Worm (Caenorhabditis elegans) whole organism, L4 larva: ENCODE measurements around the gene acl-7.

Experiments used
- F10B5.3 ChIP-seq: sonication (generic microtip); optimal IDR thresholded peaks from 2 replicates; lab custom pipeline; 2016; ENCODE audit warnings: mild to moderate bottlenecking, missing genetic modification characterization, missing compliant biosample characterization
- ZK546.5 ChIP-seq, 2 experiments: sonication (generic microtip); optimal IDR thresholded peaks; 2 replicates each; lab custom pipeline; 2017; ENCODE audit warnings: missing biosample characterization in 2 of 2, missing genetic modification characterization in 2 of 2
- ceh-28 ChIP-seq: fragments of 150-350 bp; optimal IDR thresholded peaks from 2 replicates; lab custom pipeline; 2014; ENCODE audit warnings: missing biosample characterization, missing genetic modification reagents, missing genetic modification characterization
- ceh-62 ChIP-seq: sonication (generic microtip); optimal IDR thresholded peaks from 2 replicates; lab custom pipeline; 2017; ENCODE audit warnings: missing biosample characterization, missing genetic modification characterization
- daf-16 ChIP-seq, 3 experiments: sonication (generic microtip); optimal IDR thresholded peaks; 2 replicates each; lab custom pipeline; 2016 to 2017; ENCODE audit warnings: missing genetic modification characterization in 3 of 3, missing genetic modification reagents in 3 of 3, mild to moderate bottlenecking in 2 of 3, missing compliant biosample characterization in 2 of 3, missing biosample characterization in 1 of 3, moderate library complexity in 1 of 3
- lin-38 ChIP-seq: fragments of 200-800 bp; sonication (Bioruptor generic); IDR thresholded peaks from 2 replicates; pipeline ENCODE4 v1.3.6; 2022; ENCODE audit warnings: missing genetic modification reagents, missing genetic modification characterization, missing compliant biosample characterization
- nhr-102 ChIP-seq: sonication (generic microtip); optimal IDR thresholded peaks from 2 replicates; lab custom pipeline; 2016; ENCODE audit warnings: mild to moderate bottlenecking, missing genetic modification characterization, moderate library complexity, missing compliant biosample characterization
- nhr-42 ChIP-seq: fragments of 200-800 bp; sonication (Bioruptor generic); IDR thresholded peaks from 2 replicates; pipeline ENCODE4 v1.3.6; 2022; ENCODE audit warnings: missing genetic modification characterization, missing compliant biosample characterization
- pha-4 ChIP-seq, 2 experiments: fragments of 150-350 bp in 1 of 2; fragments of 200-800 bp in 1 of 2; sonication (Bioruptor generic) in 1 of 2; IDR thresholded peaks in 1 of 2; optimal IDR thresholded peaks in 1 of 2; 2 replicates each; pipeline versions ENCODE4 v1.3.6 to Lab custom; 2014 to 2022; ENCODE audit warnings: missing genetic modification characterization in 2 of 2, missing genetic modification reagents in 2 of 2, missing biosample characterization in 1 of 2, missing compliant biosample characterization in 1 of 2
- pqm-1 ChIP-seq: sonication (generic microtip); optimal IDR thresholded peaks from 2 replicates; lab custom pipeline; 2017; ENCODE audit warnings: missing biosample characterization, missing genetic modification characterization
- snpc-1.2 ChIP-seq: fragments of 200-800 bp; sonication (Bioruptor generic); IDR thresholded peaks from 2 replicates; pipeline ENCODE4 v1.3.6; 2022; ENCODE audit warnings: missing genetic modification reagents, missing genetic modification characterization, missing compliant biosample characterization
- unc-62 ChIP-seq, 3 experiments: fragments of 150-350 bp in 1 of 3; sonication (generic microtip); optimal IDR thresholded peaks in 2 of 3; peaks in 1 of 3; 1 replicate in 1 of 3; 2 replicates in 2 of 3; lab custom pipeline; 2014 to 2017; ENCODE audit warnings: missing biosample characterization in 3 of 3, missing genetic modification characterization in 3 of 3, missing genetic modification reagents in 3 of 3, missing genotype in 1 of 3

The acl-7 gene

DNA sequence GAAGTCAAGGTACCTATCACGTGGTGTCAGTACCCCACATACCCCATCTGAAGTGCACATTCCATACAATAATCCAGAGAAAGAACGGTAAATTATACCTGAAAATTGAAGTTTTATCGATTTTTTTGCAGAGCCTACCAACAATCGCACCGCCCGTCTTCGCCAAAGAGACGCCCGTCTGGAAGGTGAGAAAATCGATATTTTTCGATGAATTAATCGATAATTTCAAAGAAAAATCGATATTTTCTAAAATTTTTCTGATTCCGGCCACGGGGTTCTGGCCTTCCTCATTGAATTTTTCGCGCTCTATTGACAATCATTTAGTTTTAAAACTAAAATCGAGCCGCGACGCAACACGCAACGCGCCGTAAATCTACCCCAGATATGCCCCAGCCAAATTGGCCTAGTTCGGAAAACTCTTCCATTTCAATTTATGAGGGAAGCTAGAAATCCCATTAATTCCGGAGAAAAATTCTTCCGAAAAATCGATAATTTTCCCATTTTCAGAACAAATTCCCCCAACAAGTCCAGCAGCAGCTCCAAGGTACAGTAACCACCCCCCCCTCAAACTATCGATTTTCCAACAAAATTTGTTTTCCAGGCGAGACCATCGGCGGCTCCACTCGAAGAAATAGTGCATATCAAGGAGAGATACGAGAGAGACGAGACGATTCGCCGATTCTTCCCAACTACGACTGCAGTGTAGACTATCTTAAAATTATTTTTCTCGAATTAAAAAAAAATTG is 49.6 kb downstream of the acl-7 start:
- peak; percentile 42 for TF ChIP-seq F10B5.3 (tag; lab: Kevin White, UChicago)
- TF ChIP-seq snpc-1.2: 0 out of 2 replicates have a peak, but pooled peaks have one; percentile 26
- TF ChIP-seq pha-4 (GFP tag; IDR thresholded peaks at IDR 0.05; lab: Robert Waterston, UW): 0 out of 2 replicates have a peak, but pooled peaks have one; percentile 26
- TF ChIP-seq pha-4 (tag; optimal IDR thresholded peaks at IDR 0.05; lab: Kevin White, UChicago): no peak
- TF ChIP-seq ceh-28 (tag; lab: Kevin White, UChicago): peak; percentile 87
- TF ChIP-seq nhr-42 (GFP tag; lab: Robert Waterston, UW): 0 out of 2 replicates have a peak, but pooled peaks have one; percentile 41
- TF ChIP-seq daf-16 (GFP tag; optimal IDR thresholded peaks at IDR 0.05; lab: Kevin White, UChicago): no peak
- peak; percentile 22 for TF ChIP-seq daf-16 (tag; optimal IDR thresholded peaks at IDR 0.05; lab: Kevin White, UChicago)
- TF ChIP-seq pqm-1 (tag; lab: Kevin White, UChicago): no peak
- TF ChIP-seq ceh-62 (tag; lab: Kevin White, UChicago): no peak
- peak; percentile 40 for TF ChIP-seq nhr-102
- TF ChIP-seq lin-38 (GFP tag; lab: Robert Waterston, UW): peak; percentile 71

DNA sequence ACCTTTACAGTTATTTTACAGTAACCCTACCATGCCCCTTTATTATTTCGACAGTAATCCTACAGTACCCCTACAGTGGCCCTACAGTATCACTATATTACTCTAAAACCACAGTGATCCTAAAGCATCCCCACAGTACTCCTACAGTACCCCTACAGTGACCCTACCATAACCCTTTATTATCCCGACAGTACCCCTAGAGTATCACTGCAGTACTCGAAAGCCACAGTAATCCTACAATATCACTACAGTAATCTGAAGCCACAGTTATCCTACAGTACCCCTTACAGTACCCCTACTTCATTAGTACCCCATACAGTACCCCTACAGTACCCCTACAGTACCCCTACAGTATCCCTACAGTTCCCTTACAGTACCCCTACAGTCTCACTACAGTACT is 51.8 kb downstream of the acl-7 start:
- TF ChIP-seq ZK546.5 (tag; optimal IDR thresholded peaks at IDR 0.05; lab: Kevin White, UChicago) (no peak), unc-62 (GFP tag; optimal IDR thresholded peaks at IDR 0.05 in 1 of 2; lab: Kevin White, UChicago) (peak in 1 of 2 experiments; percentile 77), unc-62 (tag; optimal IDR thresholded peaks at IDR 0.05; lab: Kevin White, UChicago) (no peak)
